Worm (Caenorhabditis elegans): Measurements from ENCODE around the gene Y49E10.18.

- TF ChIP-seq cog-1 (tag; optimal IDR thresholded peaks at IDR 0.05) (no peak), ztf-29 (GFP tag; IDR thresholded peaks at IDR 0.05) (no peak)
Measured at ce11 chrIII:12424663-12425062, 21.2 kb downstream of the Y49E10.18 start.
